Fruit fly (Drosophila melanogaster) whole organism, embryonic: ENCODE results near the gene Alh.

ENCODE experiments used
- CG10321 ChIP-seq: fragments of 200-800 bp; sonication (Bioruptor generic); IDR thresholded peaks from 2 replicates; pipeline ENCODE4 v1.3.6; 2022; ENCODE audit warnings: missing biosample characterization, missing genetic modification characterization
- CG1233 ChIP-seq: fragments of 200-800 bp; sonication (Bioruptor generic); optimal IDR thresholded peaks from 4 replicates; lab custom pipeline; 2018; ENCODE audit warnings: missing biosample characterization, mild to moderate bottlenecking, missing genetic modification characterization
- CG14965 ChIP-seq: fragments of 200-800 bp; sonication (Bioruptor generic); optimal IDR thresholded peaks from 2 replicates; lab custom pipeline; 2016; ENCODE audit warnings: missing biosample characterization, missing genetic modification characterization, borderline replicate concordance
- CG1529 ChIP-seq: fragments of 200-800 bp; sonication (Bioruptor generic); optimal IDR thresholded peaks from 3 replicates; lab custom pipeline; 2018; ENCODE audit warnings: missing biosample characterization, missing genetic modification characterization
- CG1647 ChIP-seq: fragments of 200-800 bp; sonication (Bioruptor generic); optimal IDR thresholded peaks from 3 replicates; lab custom pipeline; 2016; ENCODE audit warnings: missing biosample characterization, missing genetic modification characterization
- CG18599 ChIP-seq: fragments of 200-800 bp; sonication (Bioruptor generic); optimal IDR thresholded peaks from 3 replicates; lab custom pipeline; 2017; ENCODE audit warnings: missing biosample characterization, missing genetic modification characterization, mild to moderate bottlenecking, moderate library complexity, missing genetic modification reagents
- CG2120 ChIP-seq: fragments of 200-800 bp; sonication (Bioruptor generic); optimal IDR thresholded peaks from 3 replicates; lab custom pipeline; 2016; ENCODE audit warnings: missing biosample characterization, missing genetic modification characterization
- CG2202 ChIP-seq: fragments of 200-800 bp; sonication (Bioruptor generic); optimal IDR thresholded peaks from 2 replicates; lab custom pipeline; 2018; ENCODE audit warnings: missing biosample characterization, mild to moderate bottlenecking, missing genetic modification characterization
- CG2889 ChIP-seq: fragments of 200-800 bp; sonication (Bioruptor generic); IDR thresholded peaks from 3 replicates; pipeline ENCODE4 v1.3.6; 2022; ENCODE audit warnings: missing biosample characterization, missing genetic modification characterization
- CG30020 ChIP-seq: fragments of 200-800 bp; optimal IDR thresholded peaks from 2 replicates; lab custom pipeline; 2019; ENCODE audit warnings: missing biosample characterization, mild to moderate bottlenecking, missing genetic modification characterization, moderate library complexity
- CG3407 ChIP-seq: fragments of 200-800 bp; sonication (Bioruptor generic); optimal IDR thresholded peaks from 2 replicates; lab custom pipeline; 2018; ENCODE audit warnings: missing biosample characterization, mild to moderate bottlenecking, missing genetic modification characterization
- CG6765 ChIP-seq: fragments of 200-800 bp; sonication (Bioruptor generic); optimal IDR thresholded peaks from 3 replicates; lab custom pipeline; 2017; ENCODE audit warnings: missing biosample characterization, mild to moderate bottlenecking, missing genetic modification characterization
- CG7745 ChIP-seq: fragments of 200-800 bp; sonication (Bioruptor generic); optimal IDR thresholded peaks from 2 replicates; lab custom pipeline; 2018; ENCODE audit warnings: missing biosample characterization, mild to moderate bottlenecking, missing genetic modification characterization, moderate library complexity
- CG7987 ChIP-seq: fragments of 200-800 bp; sonication (Bioruptor generic); optimal IDR thresholded peaks from 2 replicates; lab custom pipeline; 2018; ENCODE audit warnings: missing biosample characterization, mild to moderate bottlenecking, missing genetic modification characterization, moderate library complexity
- CG8281 ChIP-seq: fragments of 200-800 bp; sonication (Bioruptor generic); optimal IDR thresholded peaks from 2 replicates; lab custom pipeline; 2018; ENCODE audit warnings: missing biosample characterization, mild to moderate bottlenecking, missing genetic modification characterization, moderate library complexity
- CG9797 ChIP-seq: fragments of 200-800 bp; sonication (Bioruptor generic); optimal IDR thresholded peaks from 3 replicates; lab custom pipeline; 2018; ENCODE audit warnings: missing biosample characterization, mild to moderate bottlenecking, missing genetic modification characterization
- CHES-1-like ChIP-seq: fragments of 200-800 bp; sonication (Bioruptor generic); optimal IDR thresholded peaks from 2 replicates; lab custom pipeline; 2016; ENCODE audit warnings: missing biosample characterization, missing genetic modification characterization
- Chrac-16 ChIP-seq: fragments of 200-800 bp; sonication (Bioruptor generic); optimal IDR thresholded peaks from 3 replicates; lab custom pipeline; 2016; ENCODE audit warnings: missing biosample characterization, missing genetic modification characterization
- CoRest ChIP-seq: fragments of 200-800 bp; sonication (Bioruptor generic); optimal IDR thresholded peaks from 3 replicates; lab custom pipeline; 2018; ENCODE audit warnings: missing biosample characterization, mild to moderate bottlenecking, missing genetic modification characterization, moderate library complexity
- Dp ChIP-seq: fragments of 200-800 bp; sonication (Bioruptor generic); optimal IDR thresholded peaks from 2 replicates; lab custom pipeline; 2018; ENCODE audit warnings: missing biosample characterization, mild to moderate bottlenecking, missing genetic modification characterization, moderate library complexity
- E2f1 ChIP-seq: fragments of 200-800 bp; sonication (Bioruptor generic); IDR thresholded peaks from 2 replicates; pipeline ENCODE4 v1.3.6; 2022; ENCODE audit warnings: missing biosample characterization, missing genetic modification characterization
- Eip74EF ChIP-seq, 2 experiments: fragments of 200-800 bp in 1 of 2; fragments of >200 bp in 1 of 2; sonication (Bioruptor generic) in 1 of 2; optimal IDR thresholded peaks; 2 replicates each; lab custom pipeline; 2017 to 2019; ENCODE audit warnings: missing biosample characterization in 2 of 2, missing genetic modification characterization in 2 of 2, mild to moderate bottlenecking in 1 of 2, moderate library complexity in 1 of 2
- Gug ChIP-seq: fragments of 200-800 bp; sonication (Bioruptor generic); IDR thresholded peaks from 4 replicates; pipeline ENCODE4 v1.3.6; 2022; ENCODE audit warnings: missing biosample characterization, missing genetic modification characterization
- HLH4C ChIP-seq: fragments of 200-800 bp; sonication (Bioruptor generic); IDR thresholded peaks from 3 replicates; pipeline ENCODE4 v1.3.6; 2022; ENCODE audit warnings: missing biosample characterization, missing genetic modification characterization; ENCODE audit not compliant: partially characterized antibody
- HLH54F ChIP-seq: fragments of 200-800 bp; sonication (Bioruptor generic); optimal IDR thresholded peaks from 3 replicates; lab custom pipeline; 2016; ENCODE audit warnings: missing biosample characterization, missing genetic modification characterization
- MBD-R2 ChIP-seq: fragments of 200-800 bp; sonication (Bioruptor generic); IDR thresholded peaks from 2 replicates; pipeline ENCODE4 v1.3.6; 2022; ENCODE audit warnings: missing biosample characterization, missing genetic modification characterization
- Med ChIP-seq: fragments of 200-800 bp; sonication (Bioruptor generic); peaks from one replicate; lab custom pipeline; 2016; ENCODE audit warnings: missing biosample characterization, missing genetic modification characterization, mild to moderate bottlenecking, inconsistent platforms, moderate library complexity
- Myb ChIP-seq: fragments of 200-800 bp; sonication (Bioruptor generic); optimal IDR thresholded peaks from 2 replicates; lab custom pipeline; 2016; ENCODE audit warnings: missing biosample characterization, missing genetic modification characterization
- Oaz ChIP-seq: fragments of 200-800 bp; sonication (Bioruptor generic); IDR thresholded peaks from 2 replicates; pipeline ENCODE4 v1.3.6; 2022; ENCODE audit warnings: missing biosample characterization, missing genetic modification characterization
- Ravus ChIP-seq: fragments of 200-800 bp; sonication (Bioruptor generic); IDR thresholded peaks from 2 replicates; pipeline ENCODE4 v1.3.6; 2022; ENCODE audit warnings: missing biosample characterization, missing genetic modification characterization
- Sox102F ChIP-seq: fragments of 200-800 bp; sonication (Bioruptor generic); optimal IDR thresholded peaks from 2 replicates; lab custom pipeline; 2018; ENCODE audit warnings: missing biosample characterization, mild to moderate bottlenecking, missing genetic modification characterization, moderate library complexity
- Xbp1 ChIP-seq: fragments of 200-800 bp; sonication (Bioruptor generic); optimal IDR thresholded peaks from 3 replicates; lab custom pipeline; 2016; ENCODE audit warnings: missing biosample characterization, mild to moderate bottlenecking, missing genetic modification characterization
- abd-A ChIP-seq: fragments of 200-800 bp; sonication (Bioruptor generic); optimal IDR thresholded peaks from 3 replicates; lab custom pipeline; 2019; ENCODE audit warnings: missing biosample characterization, mild to moderate bottlenecking, missing genetic modification characterization, moderate library complexity
- amos ChIP-seq: fragments of 200-800 bp; sonication (Bioruptor generic); IDR thresholded peaks from 2 replicates; pipeline ENCODE4 v1.3.6; 2022; ENCODE audit warnings: missing biosample characterization, missing genetic modification characterization; ENCODE audit not compliant: partially characterized antibody
- br ChIP-seq: fragments of >200 bp; optimal IDR thresholded peaks from 2 replicates; lab custom pipeline; 2017
- btn ChIP-seq: fragments of 200-800 bp; sonication (Bioruptor generic); optimal IDR thresholded peaks from 2 replicates; lab custom pipeline; 2016; ENCODE audit warnings: missing biosample characterization, missing genetic modification characterization
- disco-r ChIP-seq: fragments of 200-800 bp; sonication (Bioruptor generic); optimal IDR thresholded peaks from 2 replicates; lab custom pipeline; 2016; ENCODE audit warnings: missing biosample characterization, missing genetic modification characterization
- eve ChIP-seq, 2 experiments: fragments of >200 bp; optimal IDR thresholded peaks; 2 replicates each; lab custom pipeline; 2017; ENCODE audit warnings: missing biosample characterization in 2 of 2, missing genetic modification characterization in 2 of 2
- fu2 ChIP-seq: fragments of 200-800 bp; sonication (Bioruptor generic); optimal IDR thresholded peaks from 2 replicates; lab custom pipeline; 2016; ENCODE audit warnings: missing biosample characterization, missing genetic modification characterization
- gem ChIP-seq: fragments of 200-800 bp; sonication (Bioruptor generic); optimal IDR thresholded peaks from 2 replicates; lab custom pipeline; 2019; ENCODE audit warnings: missing biosample characterization, mild to moderate bottlenecking, missing genetic modification characterization, moderate library complexity
- hb ChIP-seq: fragments of 200-800 bp; sonication (Bioruptor generic); IDR thresholded peaks from 3 replicates; pipeline ENCODE4 v1.3.6; 2022; ENCODE audit warnings: missing biosample characterization, missing genetic modification characterization; ENCODE audit not compliant: partially characterized antibody
- ind ChIP-seq: fragments of 200-800 bp; sonication (Bioruptor generic); optimal IDR thresholded peaks from 3 replicates; lab custom pipeline; 2016; ENCODE audit warnings: missing biosample characterization, missing genetic modification characterization
- inv ChIP-seq: fragments of 200-800 bp; sonication (Bioruptor generic); IDR thresholded peaks from 2 replicates; pipeline ENCODE4 v1.3.6; 2022; ENCODE audit warnings: missing biosample characterization, missing genetic modification characterization; ENCODE audit not compliant: partially characterized antibody
- lmd ChIP-seq: fragments of 200-800 bp; sonication (Bioruptor generic); IDR thresholded peaks from 2 replicates; pipeline ENCODE4 v1.3.6; 2022; ENCODE audit warnings: missing biosample characterization, missing genetic modification characterization
- mirr ChIP-seq: fragments of 200-800 bp; sonication (Bioruptor generic); optimal IDR thresholded peaks from 3 replicates; lab custom pipeline; 2018; ENCODE audit warnings: missing biosample characterization, mild to moderate bottlenecking, missing genetic modification characterization
- sqz ChIP-seq: fragments of 200-800 bp; sonication (Bioruptor generic); optimal IDR thresholded peaks from 3 replicates; lab custom pipeline; 2018; ENCODE audit warnings: missing biosample characterization, mild to moderate bottlenecking, missing genetic modification characterization
- stwl ChIP-seq: fragments of 200-800 bp; sonication (Bioruptor generic); optimal IDR thresholded peaks from 3 replicates; lab custom pipeline; 2018; ENCODE audit warnings: missing biosample characterization, mild to moderate bottlenecking, missing genetic modification characterization, moderate library complexity
- toy ChIP-seq: fragments of 200-800 bp; sonication (Bioruptor generic); IDR thresholded peaks from 2 replicates; pipeline ENCODE4 v1.3.6; 2022; ENCODE audit warnings: missing biosample characterization, missing genetic modification characterization
- unpg ChIP-seq: fragments of 200-800 bp; sonication (Bioruptor generic); optimal IDR thresholded peaks from 3 replicates; lab custom pipeline; 2018; ENCODE audit warnings: missing biosample characterization, mild to moderate bottlenecking, missing genetic modification characterization, moderate library complexity
- vfl ChIP-seq: fragments of 200-800 bp; sonication (Bioruptor generic); optimal IDR thresholded peaks from 2 replicates; lab custom pipeline; 2016; ENCODE audit warnings: missing biosample characterization, missing genetic modification characterization

Gene Alh

dm6 chr3R:7067092-7067491 is 56.9 kb downstream of the Alh start, which contains the start of the genes CG1105 and CG1965 (continued):
- TF ChIP-seq CG30020 (tag; lab: Kevin White, UChicago) (peak; percentile 83), CG1233 (GFP tag; lab: Kevin White, UChicago) (peak; percentile 85), disco-r (peak; percentile 82), Dp (GFP tag; lab: Kevin White, UChicago) (peak; percentile 57), HLH4C (GFP tag; lab: Robert Waterston, UW) (peak; percentile 95), mirr (GFP tag; lab: Kevin White, UChicago) (no peak), E2f1 (peak; percentile 90), vfl (GFP tag; lab: Kevin White, UChicago) (peak; percentile 96), HLH54F (GFP tag; lab: Kevin White, UChicago) (peak; percentile 97), CG10321 (peak; percentile 67), CHES-1-like (GFP tag; lab: Kevin White, UChicago) (peak; percentile 93), CG14965 (GFP tag; lab: Kevin White, UChicago) (no peak), Chrac-16 (GFP tag; lab: Kevin White, UChicago) (peak; percentile 97), hb (GFP tag; lab: Robert Waterston, UW) (peak; percentile 97), Sox102F (GFP tag; lab: Kevin White, UChicago) (peak; percentile 93), btn (GFP tag; lab: Kevin White, UChicago) (peak; percentile 70), Med (GFP tag; lab: Kevin White, UChicago) (peak; percentile 99), lmd (GFP tag; lab: Robert Waterston, UW) (peak; percentile 93), Xbp1 (GFP tag; lab: Kevin White, UChicago) (peak; percentile 97), toy (GFP tag; lab: Robert Waterston, UW) (peak; percentile 74), Oaz (GFP tag; lab: Robert Waterston, UW) (peak; percentile 91), CG7987 (peak; percentile 74), inv (peak; percentile 99), fu2 (GFP tag; lab: Kevin White, UChicago) (peak; percentile 94), MBD-R2 (GFP tag; lab: Robert Waterston, UW) (peak; percentile 96), CG3407 (GFP tag; lab: Kevin White, UChicago) (peak; percentile 75), Myb (peak; percentile 83), Eip74EF (GFP tag; optimal IDR thresholded peaks at IDR 0.05; lab: Kevin White, UChicago) (peak in 1 of 2 experiments; percentile 74), eve (GFP tag; optimal IDR thresholded peaks at IDR 0.05; lab: Kevin White, UChicago) (peak in 1 of 2 experiments; percentile 69), stwl (tag; lab: Kevin White, UChicago) (peak; percentile 82), amos (GFP tag; lab: Robert Waterston, UW) (peak; percentile 97), CG18599 (GFP tag; lab: Kevin White, UChicago) (peak; percentile 90), CG2120 (peak; percentile 98), CG2202 (tag; lab: Kevin White, UChicago) (peak; percentile 83), CG1647 (GFP tag; lab: Kevin White, UChicago) (peak; percentile 95), br (no peak), Gug (peak; percentile 94; the same call in 3 of the 4 replicates), CG1529 (GFP tag; lab: Kevin White, UChicago) (peak; percentile 77), CG7745 (tag; lab: Kevin White, UChicago) (peak; percentile 33), Ravus (GFP tag; lab: Robert Waterston, UW) (peak; percentile 80), sqz (GFP tag; lab: Kevin White, UChicago) (no peak), unpg (GFP tag; lab: Kevin White, UChicago) (peak; percentile 91), gem (peak; percentile 96), CG2889 (GFP tag; lab: Robert Waterston, UW) (peak; percentile 89), CG8281 (tag; lab: Kevin White, UChicago) (peak; percentile 65), CoRest (peak; percentile 95), abd-A (no peak), CG9797 (GFP tag; lab: Kevin White, UChicago) (peak; percentile 94), CG6765 (GFP tag; lab: Kevin White, UChicago) (peak; percentile 75), ind (GFP tag; lab: Kevin White, UChicago) (peak; percentile 97)
